Fruit fly (Drosophila melanogaster) S2 (cell line): ENCODE results near the gene Glt.

ENCODE experiments used
- CG8478 ChIP-seq: fragments of >200 bp; optimal IDR thresholded peaks from 2 replicates; lab custom pipeline; 2018
- CTCF ChIP-seq, 2 experiments: fragments of >200 bp; optimal IDR thresholded peaks; 2 replicates each; lab custom pipeline; 2018

DNA sequence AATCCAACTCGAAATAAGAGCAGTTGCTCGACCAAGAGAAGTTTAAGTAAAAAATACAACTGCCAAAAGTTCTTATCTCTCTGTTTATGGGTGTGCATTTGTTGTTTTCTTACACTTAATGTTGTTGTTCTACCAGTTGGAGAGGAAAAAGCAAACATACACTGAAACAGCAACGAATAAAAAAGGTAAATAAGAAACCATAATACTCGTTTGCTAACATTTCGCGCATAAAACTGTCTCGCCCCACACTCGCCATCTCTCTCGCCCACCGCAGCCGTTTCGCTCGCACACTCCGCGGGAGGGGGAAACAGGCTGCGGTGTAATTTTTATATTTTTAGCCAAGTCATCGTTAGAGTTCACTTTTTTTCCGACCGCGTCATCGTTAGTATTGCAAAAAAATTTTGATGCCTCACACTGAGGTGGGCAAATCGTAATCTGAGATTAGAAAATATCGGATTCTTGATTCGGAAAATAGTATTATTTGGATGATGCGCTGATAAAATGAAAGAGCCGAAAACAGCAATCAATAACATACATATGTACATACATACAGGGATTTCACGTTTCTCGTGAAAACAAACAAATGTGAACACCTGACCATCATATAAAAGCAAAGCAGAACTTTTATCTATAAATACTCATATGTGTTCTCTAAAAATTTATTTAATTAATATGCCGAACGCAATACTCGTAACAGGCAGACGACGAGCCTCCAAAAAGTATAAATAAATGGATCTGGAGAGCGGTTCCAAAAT, 20.1 kb downstream of the Glt start:
- TF ChIP-seq CG8478, result no peak
- no peak for TF ChIP-seq CTCF (optimal IDR thresholded peaks at IDR 0.05; lab: Kevin White, UChicago)
